Fruit fly (Drosophila melanogaster): ENCODE results near the gene mRpS7.

DNA sequence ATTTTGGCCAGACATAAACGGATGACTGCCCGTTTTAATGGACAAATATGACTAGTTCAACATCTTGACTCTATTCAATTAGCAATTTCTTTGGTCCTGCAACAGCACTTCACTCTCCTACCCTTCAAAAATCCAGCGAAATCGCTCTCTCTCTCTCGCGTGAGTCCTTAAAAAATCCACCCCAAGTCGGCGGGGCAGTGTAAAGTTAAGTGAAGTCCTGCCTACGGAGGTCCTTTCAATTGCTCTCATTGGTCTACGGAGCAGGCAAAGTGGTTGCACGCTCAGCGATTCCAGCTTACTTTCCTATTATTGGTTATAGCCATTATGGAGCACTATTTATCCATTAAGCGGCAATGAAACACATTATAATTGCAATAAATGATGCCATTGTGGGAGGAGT is 32.6 kb upstream of the mRpS7 start, which contains the start of gene CG34367:
- no peak for TF ChIP-seq Hr78 (GFP tag; optimal IDR thresholded peaks at IDR 0.05)
- TF ChIP-seq Dfd (GFP tag; optimal IDR thresholded peaks at IDR 0.05) = no peak
- TF ChIP-seq lola (GFP tag; optimal IDR thresholded peaks at IDR 0.05) = no peak
- no peak for TF ChIP-seq rgr (GFP tag; optimal IDR thresholded peaks at IDR 0.05)
- no peak for TF ChIP-seq Dif (GFP tag; optimal IDR thresholded peaks at IDR 0.05; ENCODE audit: partially characterized antibody)
- TF ChIP-seq Hnf4 (GFP tag; optimal IDR thresholded peaks at IDR 0.05) = no peak
- TF ChIP-seq N (GFP tag; optimal IDR thresholded peaks at IDR 0.05) = no peak
- TF ChIP-seq dsf (GFP tag; optimal IDR thresholded peaks at IDR 0.05; ENCODE audit: borderline replicate concordance) = no peak
- TF ChIP-seq Myc (optimal IDR thresholded peaks at IDR 0.05) = no peak
- no peak for TF ChIP-seq Hr83 (GFP tag; optimal IDR thresholded peaks at IDR 0.05; ENCODE audit: poor library complexity, severe bottlenecking)
- TF ChIP-seq usp (GFP tag; optimal IDR thresholded peaks at IDR 0.05) = no peak
- no peak for TF ChIP-seq sv (GFP tag; optimal IDR thresholded peaks at IDR 0.05)
- TF ChIP-seq OdsH (GFP tag; optimal IDR thresholded peaks at IDR 0.05) = no peak
